Worm (Caenorhabditis elegans) whole organism, L1 larva: ENCODE data around the gene C02F5.3.

Source experiments
- ceh-63 ChIP-seq: fragments of 200-800 bp; sonication (Bioruptor generic); optimal IDR thresholded peaks from 2 replicates; lab custom pipeline; 2018; ENCODE audit warnings: mild to moderate bottlenecking, missing genetic modification characterization, missing compliant biosample characterization
- ceh-88 ChIP-seq: fragments of 200-800 bp; sonication (Bioruptor generic); IDR thresholded peaks from 2 replicates; pipeline ENCODE4 v1.3.6; 2022; ENCODE audit warnings: missing genetic modification characterization, missing compliant biosample characterization
- elt-2 ChIP-seq: sonication (generic microtip); optimal IDR thresholded peaks from 2 replicates; lab custom pipeline; 2016; ENCODE audit warnings: missing genetic modification characterization, mild to moderate bottlenecking, inconsistent platforms, missing compliant biosample characterization, missing genetic modification reagents
- mep-1 ChIP-seq: fragments of 150-350 bp; optimal IDR thresholded peaks from 2 replicates; lab custom pipeline; 2014; ENCODE audit warnings: missing biosample characterization, missing genetic modification characterization
- nhr-77 ChIP-seq: fragments of 150-350 bp; optimal IDR thresholded peaks from 2 replicates; lab custom pipeline; 2014; ENCODE audit warnings: missing biosample characterization, missing genetic modification characterization
- nhr-85 ChIP-seq: sonication (generic microtip); peaks from one replicate; lab custom pipeline; 2016; ENCODE audit warnings: missing genetic modification characterization, inconsistent platforms, missing compliant biosample characterization
- ztf-11 ChIP-seq, 2 experiments: sonication (generic microtip); optimal IDR thresholded peaks; 2 replicates each; lab custom pipeline; 2016 to 2017; ENCODE audit warnings: missing genetic modification characterization in 2 of 2, missing biosample characterization in 1 of 2, missing compliant biosample characterization in 1 of 2

DNA sequence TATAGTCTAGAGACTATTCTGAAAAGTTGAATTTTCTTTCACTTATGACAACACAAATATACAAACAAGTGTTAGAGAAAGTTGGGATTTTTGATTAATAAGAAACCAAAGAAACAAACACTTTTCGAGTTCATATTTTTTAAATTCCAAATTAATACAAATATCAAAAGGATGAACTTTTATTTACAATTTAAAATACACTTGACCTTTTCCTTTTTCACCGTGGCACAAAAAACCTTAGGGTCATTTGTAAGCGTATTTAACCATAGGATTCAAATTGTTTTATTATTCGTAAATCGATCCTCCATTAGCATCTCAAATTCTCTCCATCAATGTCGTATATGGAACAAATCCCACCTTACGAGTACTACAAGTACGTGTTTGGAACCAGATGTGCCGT lies 9.8 kb upstream of the C02F5.3 start, which contains the start of gene C02F5.5:
- TF ChIP-seq nhr-77 (tag; lab: Kevin White, UChicago) (no peak), nhr-85 (tag; lab: Kevin White, UChicago) (no peak), elt-2 (tag; lab: Kevin White, UChicago) (no peak), ceh-63 (GFP tag; lab: Kevin White, UChicago) (no peak), mep-1 (no peak), ztf-11 (tag; optimal IDR thresholded peaks at IDR 0.05; lab: Kevin White, UChicago) (no peak), ceh-88 (GFP tag; lab: Robert Waterston, UW) (no peak)
